Fruit fly (Drosophila melanogaster): ENCODE data around the gene drl.

- TF ChIP-seq CG8478 (optimal IDR thresholded peaks at IDR 0.05) (no peak), CTCF (optimal IDR thresholded peaks at IDR 0.05) (no peak)
These were observed 36.1 kb downstream of the drl start for dm6 chr2L:19225984-19226914.

Measured in S2 (cell line).